Fruit fly (Drosophila melanogaster) whole organism, embryonic: ENCODE results near the gene Cngl.

Source experiments
- Atf3 ChIP-seq: fragments of 200-800 bp; sonication (Bioruptor generic); optimal IDR thresholded peaks from 3 replicates; lab custom pipeline; 2016; ENCODE audit warnings: missing biosample characterization, missing genetic modification characterization
- Bdp1 ChIP-seq: fragments of 200-800 bp; sonication (Bioruptor generic); optimal IDR thresholded peaks from 3 replicates; lab custom pipeline; 2016; ENCODE audit warnings: missing biosample characterization, missing genetic modification characterization
- Bgb ChIP-seq: fragments of 200-800 bp; sonication (Bioruptor generic); IDR thresholded peaks from 2 replicates; pipeline ENCODE4 v1.3.6; 2022; ENCODE audit warnings: missing biosample characterization, missing genetic modification characterization; ENCODE audit not compliant: partially characterized antibody
- CG11696 ChIP-seq: fragments of 200-800 bp; sonication (Bioruptor generic); IDR thresholded peaks from 2 replicates; pipeline ENCODE4 v1.3.6; 2022; ENCODE audit warnings: missing biosample characterization, missing genetic modification characterization
- CG12104 ChIP-seq: fragments of 200-800 bp; sonication (Bioruptor generic); optimal IDR thresholded peaks from 3 replicates; lab custom pipeline; 2016; ENCODE audit warnings: missing biosample characterization, missing genetic modification characterization
- CG1233 ChIP-seq: fragments of 200-800 bp; sonication (Bioruptor generic); optimal IDR thresholded peaks from 4 replicates; lab custom pipeline; 2018; ENCODE audit warnings: missing biosample characterization, mild to moderate bottlenecking, missing genetic modification characterization
- CG14710 ChIP-seq: fragments of 200-800 bp; sonication (Bioruptor generic); optimal IDR thresholded peaks from 3 replicates; lab custom pipeline; 2019; ENCODE audit warnings: missing biosample characterization, mild to moderate bottlenecking, missing genetic modification characterization, moderate library complexity
- CG16815 ChIP-seq: fragments of 200-800 bp; sonication (Bioruptor generic); optimal IDR thresholded peaks from 3 replicates; lab custom pipeline; 2017; ENCODE audit warnings: missing biosample characterization, mild to moderate bottlenecking, missing genetic modification characterization
- CG17612 ChIP-seq: fragments of 200-800 bp; sonication (Bioruptor generic); IDR thresholded peaks from 2 replicates; pipeline ENCODE4 v1.3.6; 2022; ENCODE audit warnings: missing biosample characterization, missing genetic modification characterization
- CG32767 ChIP-seq: fragments of 200-800 bp; sonication (Bioruptor generic); IDR thresholded peaks from 2 replicates; pipeline ENCODE4 v1.3.6; 2022; ENCODE audit warnings: missing biosample characterization, missing genetic modification characterization
- CG34376 ChIP-seq: fragments of 200-800 bp; sonication (Bioruptor generic); optimal IDR thresholded peaks from 2 replicates; lab custom pipeline; 2018; ENCODE audit warnings: missing biosample characterization, mild to moderate bottlenecking, missing genetic modification characterization
- CG4328 ChIP-seq: fragments of 200-800 bp; sonication (Bioruptor generic); optimal IDR thresholded peaks from 3 replicates; lab custom pipeline; 2017; ENCODE audit warnings: missing biosample characterization, missing genetic modification reagents, missing genetic modification characterization
- CG4404 ChIP-seq: fragments of 200-800 bp; sonication (Bioruptor generic); IDR thresholded peaks from 2 replicates; pipeline ENCODE4 v1.3.6; 2022; ENCODE audit warnings: missing biosample characterization, missing genetic modification characterization
- CG8089 ChIP-seq: fragments of 200-800 bp; sonication (Bioruptor generic); optimal IDR thresholded peaks from 3 replicates; lab custom pipeline; 2016; ENCODE audit warnings: missing biosample characterization, missing genetic modification characterization
- CG8281 ChIP-seq: fragments of 200-800 bp; sonication (Bioruptor generic); optimal IDR thresholded peaks from 2 replicates; lab custom pipeline; 2018; ENCODE audit warnings: missing biosample characterization, mild to moderate bottlenecking, missing genetic modification characterization, moderate library complexity
- CG8478 ChIP-seq: fragments of >200 bp; optimal IDR thresholded peaks from 2 replicates; lab custom pipeline; 2018
- CkIIα-i1 ChIP-seq: fragments of 200-800 bp; sonication (Bioruptor generic); IDR thresholded peaks from 2 replicates; pipeline ENCODE4 v1.3.6; 2022; ENCODE audit warnings: missing biosample characterization, missing genetic modification characterization
- D ChIP-seq, 2 experiments: fragments of 200-800 bp in 1 of 2; fragments of >200 bp in 1 of 2; sonication (Bioruptor generic) in 1 of 2; optimal IDR thresholded peaks; 2 replicates in 1 of 2; 3 replicates in 1 of 2; lab custom pipeline; 2017; ENCODE audit warnings: mild to moderate bottlenecking in 1 of 2, missing biosample characterization in 1 of 2, missing genetic modification characterization in 1 of 2, missing genetic modification reagents in 1 of 2
- Dad ChIP-seq: fragments of 200-800 bp; sonication (Bioruptor generic); optimal IDR thresholded peaks from 3 replicates; lab custom pipeline; 2016; ENCODE audit warnings: missing biosample characterization, missing genetic modification characterization
- Dek ChIP-seq: fragments of 200-800 bp; sonication (Bioruptor generic); optimal IDR thresholded peaks from 3 replicates; lab custom pipeline; 2019; ENCODE audit warnings: missing biosample characterization, mild to moderate bottlenecking, missing genetic modification characterization, moderate library complexity
- Dref ChIP-seq: fragments of 200-800 bp; sonication (Bioruptor generic); IDR thresholded peaks from 2 replicates; pipeline ENCODE4 v1.3.6; 2022; ENCODE audit warnings: missing biosample characterization, missing genetic modification characterization
- HLH54F ChIP-seq: fragments of 200-800 bp; sonication (Bioruptor generic); optimal IDR thresholded peaks from 3 replicates; lab custom pipeline; 2016; ENCODE audit warnings: missing biosample characterization, missing genetic modification characterization
- MESR4 ChIP-seq: fragments of 200-800 bp; sonication (Bioruptor generic); optimal IDR thresholded peaks from 2 replicates; lab custom pipeline; 2018; ENCODE audit warnings: missing biosample characterization, mild to moderate bottlenecking, missing genetic modification characterization, moderate library complexity
- Med ChIP-seq: fragments of 200-800 bp; sonication (Bioruptor generic); peaks from one replicate; lab custom pipeline; 2016; ENCODE audit warnings: missing biosample characterization, missing genetic modification characterization, mild to moderate bottlenecking, inconsistent platforms, moderate library complexity
- Nf-YA ChIP-seq: fragments of 200-800 bp; sonication (Bioruptor generic); IDR thresholded peaks from 2 replicates; pipeline ENCODE4 v1.3.6; 2022; ENCODE audit warnings: missing biosample characterization, missing genetic modification characterization
- Side ChIP-seq: fragments of 200-800 bp; sonication (Bioruptor generic); optimal IDR thresholded peaks from 2 replicates; lab custom pipeline; 2016; ENCODE audit warnings: missing biosample characterization, missing genetic modification characterization
- Sin3A ChIP-seq: fragments of >200 bp; optimal IDR thresholded peaks from 2 replicates; lab custom pipeline; 2018
- Spps ChIP-seq: fragments of 200-800 bp; sonication (Bioruptor generic); optimal IDR thresholded peaks from 2 replicates; lab custom pipeline; 2018; ENCODE audit warnings: missing biosample characterization, mild to moderate bottlenecking, missing genetic modification characterization
- Ssrp ChIP-seq: fragments of 200-800 bp; sonication (Bioruptor generic); optimal IDR thresholded peaks from 2 replicates; lab custom pipeline; 2018; ENCODE audit warnings: missing biosample characterization, mild to moderate bottlenecking, missing genetic modification characterization, moderate library complexity
- ac ChIP-seq: fragments of 200-800 bp; sonication (Bioruptor generic); optimal IDR thresholded peaks from 3 replicates; lab custom pipeline; 2017; ENCODE audit warnings: missing biosample characterization, mild to moderate bottlenecking, missing genetic modification characterization
- amos ChIP-seq: fragments of 200-800 bp; sonication (Bioruptor generic); IDR thresholded peaks from 2 replicates; pipeline ENCODE4 v1.3.6; 2022; ENCODE audit warnings: missing biosample characterization, missing genetic modification characterization; ENCODE audit not compliant: partially characterized antibody
- crc ChIP-seq: fragments of 200-800 bp; sonication (Bioruptor generic); optimal IDR thresholded peaks from 2 replicates; lab custom pipeline; 2016; ENCODE audit warnings: missing biosample characterization, missing genetic modification characterization
- cwo ChIP-seq: fragments of 200-800 bp; sonication (Bioruptor generic); optimal IDR thresholded peaks from 3 replicates; lab custom pipeline; 2017; ENCODE audit warnings: missing biosample characterization, missing genetic modification characterization, mild to moderate bottlenecking, moderate library complexity, missing genetic modification reagents
- danr ChIP-seq: fragments of 200-800 bp; sonication (Bioruptor generic); IDR thresholded peaks from 2 replicates; pipeline ENCODE4 v1.3.6; 2022; ENCODE audit warnings: missing biosample characterization, missing genetic modification characterization
- gem ChIP-seq: fragments of 200-800 bp; sonication (Bioruptor generic); optimal IDR thresholded peaks from 2 replicates; lab custom pipeline; 2019; ENCODE audit warnings: missing biosample characterization, mild to moderate bottlenecking, missing genetic modification characterization, moderate library complexity
- nmo ChIP-seq: fragments of 200-800 bp; sonication (Bioruptor generic); optimal IDR thresholded peaks from 2 replicates; lab custom pipeline; 2018; ENCODE audit warnings: missing biosample characterization, mild to moderate bottlenecking, missing genetic modification characterization, moderate library complexity
- prd ChIP-seq, 3 experiments: fragments of >200 bp in 2 of 3; fragments of 200-800 bp in 1 of 3; sonication (Bioruptor generic) in 1 of 3; optimal IDR thresholded peaks in 2 of 3; IDR thresholded peaks in 1 of 3; 2 replicates in 2 of 3; 3 replicates in 1 of 3; pipeline versions ENCODE4 v1.3.6 to Lab custom; 2017 to 2022; ENCODE audit warnings: missing biosample characterization in 1 of 3, missing genetic modification characterization in 1 of 3
- run ChIP-seq: fragments of 200-800 bp; sonication (Bioruptor generic); optimal IDR thresholded peaks from 3 replicates; lab custom pipeline; 2018; ENCODE audit warnings: missing biosample characterization, mild to moderate bottlenecking, missing genetic modification characterization
- sd ChIP-seq: fragments of 200-800 bp; sonication (Bioruptor generic); optimal IDR thresholded peaks from 3 replicates; lab custom pipeline; 2018; ENCODE audit warnings: missing biosample characterization, mild to moderate bottlenecking, missing genetic modification characterization, moderate library complexity
- sens-2 ChIP-seq: fragments of 200-800 bp; sonication (Bioruptor generic); IDR thresholded peaks from 2 replicates; pipeline ENCODE4 v1.3.6; 2022; ENCODE audit warnings: missing biosample characterization, missing genetic modification characterization
- seq ChIP-seq: fragments of 200-800 bp; sonication (Bioruptor generic); IDR thresholded peaks from 2 replicates; pipeline ENCODE4 v1.3.6; 2022; ENCODE audit warnings: missing biosample characterization, missing genetic modification characterization
- slbo ChIP-seq: fragments of 200-800 bp; sonication (Bioruptor generic); IDR thresholded peaks from 2 replicates; pipeline ENCODE4 v1.3.6; 2022; ENCODE audit warnings: missing biosample characterization, missing genetic modification characterization
- tgo ChIP-seq: fragments of 200-800 bp; sonication (Bioruptor generic); IDR thresholded peaks from 3 replicates; pipeline ENCODE4 v1.3.6; 2022; ENCODE audit warnings: missing biosample characterization, missing genetic modification characterization
- tin ChIP-seq: fragments of 200-800 bp; sonication (Bioruptor generic); optimal IDR thresholded peaks from 3 replicates; lab custom pipeline; 2016; ENCODE audit warnings: missing biosample characterization, missing genetic modification characterization
- ttk ChIP-seq: fragments of 200-800 bp; sonication (Bioruptor generic); IDR thresholded peaks from 2 replicates; pipeline ENCODE4 v2.1.2; 2022; ENCODE audit warnings: missing biosample characterization, missing genetic modification characterization

Gene Cngl

DNA sequence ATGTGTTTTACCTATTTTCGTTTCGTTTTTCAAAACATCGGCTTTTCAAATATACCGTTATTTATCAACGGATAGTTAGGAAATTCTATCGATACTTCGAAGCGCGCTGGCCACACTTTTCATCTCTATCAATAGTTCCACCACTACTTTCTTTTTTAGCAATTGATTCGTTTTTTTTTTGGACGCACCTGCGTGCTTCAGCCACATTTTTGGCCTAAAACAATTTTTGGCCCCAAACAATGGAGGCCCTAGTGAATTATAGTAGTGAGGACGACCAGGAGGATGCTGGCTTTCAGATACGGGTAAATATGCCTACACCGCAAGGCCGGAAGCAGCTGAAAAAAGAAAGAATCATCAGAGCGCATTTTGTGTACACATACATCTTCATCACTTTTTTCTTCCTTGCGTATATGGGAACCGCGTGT is 41.2 kb upstream of the Cngl start, which contains the start of gene CG6340 (continued):
- TF ChIP-seq Side (no peak), sd (tag; lab: Kevin White, UChicago) (no peak), slbo (GFP tag; lab: Robert Waterston, UW) (no peak), HLH54F (GFP tag; lab: Kevin White, UChicago) (no peak), gem (tag; lab: Kevin White, UChicago) (no peak), tin (GFP tag; lab: Kevin White, UChicago) (no peak), Nf-YA (GFP tag; lab: Robert Waterston, UW) (no peak), CG4328 (GFP tag; lab: Kevin White, UChicago) (no peak), CG16815 (GFP tag; lab: Kevin White, UChicago) (no peak), sens-2 (GFP tag; lab: Robert Waterston, UW) (no peak), CG14710 (tag; lab: Kevin White, UChicago) (peak; percentile 29), Bdp1 (GFP tag; lab: Kevin White, UChicago) (no peak), cwo (GFP tag; lab: Kevin White, UChicago) (no peak), CG11696 (GFP tag; lab: Robert Waterston, UW) (no peak), CG8281 (tag; lab: Kevin White, UChicago) (no peak), CG17612 (GFP tag; lab: Robert Waterston, UW) (no peak), Ssrp (tag; lab: Kevin White, UChicago) (no peak), ac (no peak), seq (GFP tag; lab: Robert Waterston, UW) (no peak), CG12104 (GFP tag; lab: Kevin White, UChicago) (no peak), nmo (GFP tag; lab: Kevin White, UChicago) (peak; percentile 21), CG4404 (GFP tag; lab: Robert Waterston, UW) (no peak)

DNA sequence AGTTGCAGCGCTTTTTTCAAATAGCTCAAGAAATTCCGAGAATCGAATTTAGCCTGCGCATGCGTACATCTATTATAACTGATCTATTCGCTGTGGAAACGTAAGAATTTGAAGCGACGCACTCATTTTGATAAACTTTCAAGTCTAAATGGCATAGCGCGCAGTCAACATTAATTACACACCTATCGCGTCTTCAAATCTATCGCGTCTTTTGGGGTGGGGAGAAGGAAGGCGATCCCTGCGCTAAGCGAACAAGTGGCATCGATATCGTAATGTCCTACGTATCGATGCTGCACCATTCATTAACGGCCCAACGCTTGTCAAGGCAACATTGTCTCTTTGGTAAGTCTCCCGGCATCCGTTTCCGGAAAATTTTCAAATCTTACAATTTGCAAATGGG is 34.7 kb upstream of the Cngl start, which contains the start of gene CG6324:
TSS of gene CG6324 (plus strand) at position 301 of the 400 bp plus-strand sequence.
- TF ChIP-seq CG34376 (GFP tag; lab: Kevin White, UChicago), result no peak
- TF ChIP-seq CG32767, result no peak
- no peak for TF ChIP-seq crc (GFP tag; lab: Kevin White, UChicago)
- TF ChIP-seq prd (optimal IDR thresholded peaks at IDR 0.05; lab: Kevin White, UChicago), result no peak
- TF ChIP-seq prd (GFP tag; IDR thresholded peaks at IDR 0.05; lab: Robert Waterston, UW), result no peak
- no peak for TF ChIP-seq CG1233 (GFP tag; lab: Kevin White, UChicago)
- no peak for TF ChIP-seq Spps (tag; lab: Kevin White, UChicago)
- TF ChIP-seq Dref (GFP tag; lab: Robert Waterston, UW), result peak; percentile 26; the same call in 1 of the 2 replicates
- TF ChIP-seq D (optimal IDR thresholded peaks at IDR 0.05; lab: Kevin White, UChicago), result no peak
- TF ChIP-seq D (GFP tag; optimal IDR thresholded peaks at IDR 0.05; lab: Kevin White, UChicago), result no peak
- TF ChIP-seq Atf3 (GFP tag; lab: Kevin White, UChicago), result no peak
- TF ChIP-seq danr (GFP tag; lab: Robert Waterston, UW), result 0 out of 2 replicates have a peak, but pooled peaks have one; percentile 0
- no peak for TF ChIP-seq run
- no peak for TF ChIP-seq Bgb (GFP tag; lab: Robert Waterston, UW)
- TF ChIP-seq MESR4 (GFP tag; lab: Kevin White, UChicago), result no peak
- 0 out of 3 replicates have a peak, but pooled peaks have one; percentile 4 for TF ChIP-seq tgo (GFP tag; lab: Robert Waterston, UW)
- peak; percentile 11; the same call in 1 of the 2 replicates for TF ChIP-seq amos (GFP tag; lab: Robert Waterston, UW)
- no peak for TF ChIP-seq CG8089 (GFP tag; lab: Kevin White, UChicago)
- TF ChIP-seq Med, result peak; percentile 5
- no peak for TF ChIP-seq ttk
- no peak for TF ChIP-seq Dad (GFP tag; lab: Kevin White, UChicago)
- peak; percentile 2 for TF ChIP-seq Sin3A
- no peak for TF ChIP-seq Dek
- no peak for TF ChIP-seq CG8478
- no peak for TF ChIP-seq CkIIα-i1 (GFP tag; lab: Robert Waterston, UW)
- TF ChIP-seq, all 482 proteins: peak for 6
